Fruit fly (Drosophila melanogaster) whole organism: ENCODE data around the gene CG45075.

Experiments used
- CG8478 ChIP-seq: fragments of >200 bp; optimal IDR thresholded peaks from 2 replicates; lab custom pipeline; 2018; ENCODE audit warnings: inconsistent platforms
- Dll ChIP-seq: fragments of >200 bp; optimal IDR thresholded peaks from 2 replicates; lab custom pipeline; 2017
- EcR ChIP-seq, 2 experiments: fragments of >200 bp; optimal IDR thresholded peaks; 2 replicates each; lab custom pipeline; 2017; ENCODE audit warnings: missing biosample characterization in 2 of 2, missing genetic modification characterization in 2 of 2, missing genetic modification reagents in 2 of 2
- pan ChIP-seq: fragments of >200 bp; optimal IDR thresholded peaks from 2 replicates; lab custom pipeline; 2017
- psq ChIP-seq: fragments of >200 bp; optimal IDR thresholded peaks from 2 replicates; lab custom pipeline; 2017
- usp ChIP-seq: fragments of >200 bp; optimal IDR thresholded peaks from 2 replicates; lab custom pipeline; 2017; ENCODE audit warnings: missing biosample characterization, missing genetic modification characterization, mixed read lengths

The CG45075 gene

dm6 chr2L:6090365-6090764 lies 847 bp upstream of the CG45075 start:
- no peak for TF ChIP-seq CG8478
- TF ChIP-seq pan: no peak
- no peak for TF ChIP-seq psq
- TF ChIP-seq EcR (GFP tag; optimal IDR thresholded peaks at IDR 0.05; lab: Kevin White, UChicago): no peak

dm6 chr2L:6092300-6092699 lies 1.1 kb downstream of the CG45075 start:
- no peak for TF ChIP-seq CG8478
- TF ChIP-seq EcR (GFP tag; optimal IDR thresholded peaks at IDR 0.05; lab: Kevin White, UChicago): no peak
- no peak for TF ChIP-seq psq
- TF ChIP-seq pan: no peak
- TF ChIP-seq usp: no peak

dm6 chr2L:6098479-6099269 lies 7.5 kb downstream of the CG45075 start, which contains the start of gene CG9175:
Gene CG9175, minus strand, starts transcription at chr2L:6098966.
- TF ChIP-seq psq: no peak
- no peak for TF ChIP-seq CG8478
- no peak for TF ChIP-seq usp
- TF ChIP-seq Dll (lab: Kevin White, UChicago): no peak
- no peak for TF ChIP-seq pan
- no peak for TF ChIP-seq EcR (GFP tag; optimal IDR thresholded peaks at IDR 0.05; lab: Kevin White, UChicago)

dm6 chr2L:6099270-6099644 lies 8.0 kb downstream of the CG45075 start:
- TF ChIP-seq CG8478: no peak
- no peak for TF ChIP-seq pan
- TF ChIP-seq EcR (GFP tag; optimal IDR thresholded peaks at IDR 0.05; lab: Kevin White, UChicago): no peak

- TF ChIP-seq pan: peak; percentile 10
- TF ChIP-seq CG8478: no peak
- TF ChIP-seq Dll (lab: Kevin White, UChicago): no peak
- no peak for TF ChIP-seq usp
Measured at dm6 chr2L:6100202-6100689, 9.0 kb downstream of the CG45075 start, which contains the start of gene stai. Gene stai, plus strand, starts transcription at chr2L:6100377.

dm6 chr2L:6109313-6109847 lies 18.2 kb downstream of the CG45075 start:
- TF ChIP-seq EcR (GFP tag; optimal IDR thresholded peaks at IDR 0.05; lab: Kevin White, UChicago): no peak
- no peak for TF ChIP-seq psq
- TF ChIP-seq CG8478: no peak
- no peak for TF ChIP-seq pan
- TF ChIP-seq Dll (lab: Kevin White, UChicago): no peak
- no peak for TF ChIP-seq usp

dm6 chr2L:6110781-6111180 lies 19.6 kb downstream of the CG45075 start:
- TF ChIP-seq pan: no peak
- no peak for TF ChIP-seq Dll (lab: Kevin White, UChicago)
- TF ChIP-seq CG8478: no peak
- no peak for TF ChIP-seq usp
- TF ChIP-seq EcR (GFP tag; optimal IDR thresholded peaks at IDR 0.05; lab: Kevin White, UChicago): no peak
- no peak for TF ChIP-seq psq

dm6 chr2L:6118212-6118611 lies 27.0 kb downstream of the CG45075 start, which contains the start of gene CG31642:
Gene CG31642, plus strand, starts transcription at chr2L:6118512.
- TF ChIP-seq pan (no peak), Dll (lab: Kevin White, UChicago) (no peak), psq (no peak), EcR (GFP tag; optimal IDR thresholded peaks at IDR 0.05; lab: Kevin White, UChicago) (no peak), usp (no peak), CG8478 (no peak)

dm6 chr2L:6124815-6125214 lies 33.6 kb downstream of the CG45075 start, which contains the start of gene Arpc4:
Gene Arpc4, plus strand, starts transcription at chr2L:6125132.
- TF ChIP-seq psq: no peak
- TF ChIP-seq pan: no peak

dm6 chr2L:6127478-6127877 lies 36.3 kb downstream of the CG45075 start, which contains the start of gene WDR79:
Gene WDR79, minus strand, starts transcription at chr2L:6127775.
- TF ChIP-seq Dll (lab: Kevin White, UChicago) (no peak), psq (no peak), EcR (GFP tag; optimal IDR thresholded peaks at IDR 0.05; lab: Kevin White, UChicago) (no peak), CG8478 (no peak), usp (no peak), pan (no peak)

dm6 chr2L:6130522-6131073 lies 39.4 kb downstream of the CG45075 start, which contains the start of the genes B9d2, tctn and CG9222:
Gene B9d2, minus strand, starts transcription at chr2L:6130651.
Gene tctn, minus strand, starts transcription at chr2L:6130651.
Gene CG9222, plus strand, starts transcription at chr2L:6131023.
- TF ChIP-seq pan: no peak
- no peak for TF ChIP-seq usp
- TF ChIP-seq EcR (GFP tag; optimal IDR thresholded peaks at IDR 0.05; lab: Kevin White, UChicago): no peak
- no peak for TF ChIP-seq psq
- no peak for TF ChIP-seq Dll (lab: Kevin White, UChicago)
- no peak for TF ChIP-seq CG8478

dm6 chr2L:6139082-6139481 lies 47.9 kb downstream of the CG45075 start, which contains the start of gene CG13991:
Gene CG13991, plus strand, starts transcription at chr2L:6139382.
- no peak for TF ChIP-seq pan
- no peak for TF ChIP-seq psq
- no peak for TF ChIP-seq EcR (GFP tag; optimal IDR thresholded peaks at IDR 0.05; lab: Kevin White, UChicago)
- no peak for TF ChIP-seq CG8478
- TF ChIP-seq Dll (lab: Kevin White, UChicago): no peak
- TF ChIP-seq usp: no peak
